Fruit fly (Drosophila melanogaster): ENCODE results near the gene galene.

The galene gene

DNA sequence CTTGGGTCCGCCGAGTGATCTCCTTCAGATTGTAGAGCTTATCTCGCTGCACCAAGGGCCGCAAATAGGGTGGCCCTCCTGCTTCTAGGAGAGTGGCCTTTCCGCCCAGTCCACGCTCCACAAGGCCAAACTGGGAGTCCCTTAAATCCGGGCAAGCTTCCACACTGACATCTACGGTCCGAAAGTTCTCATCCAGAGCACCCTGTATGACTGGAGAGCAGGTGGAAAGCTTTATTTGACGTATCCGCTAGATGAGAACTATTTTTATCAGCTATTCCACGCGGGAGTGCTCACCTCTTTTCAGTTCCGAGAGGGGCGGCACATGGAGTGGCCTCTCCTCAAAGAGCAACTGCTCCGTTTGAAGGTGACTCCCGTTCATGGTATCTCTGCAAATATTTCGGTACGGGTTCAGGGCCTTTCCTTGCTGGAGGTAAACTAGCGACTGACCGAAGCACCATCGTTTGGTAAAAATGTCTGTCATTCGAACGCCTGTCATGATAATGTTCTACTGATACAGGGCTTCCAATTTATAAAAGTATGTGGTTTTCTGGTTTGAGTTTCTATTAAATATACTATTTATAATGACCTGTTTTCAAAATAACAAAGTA is 32.8 kb upstream of the galene start, which contains the start of gene meep:
meep (minus strand) TSS at position 449 of the 608 bp plus-strand sequence.
- no peak for TF ChIP-seq CG34367 (tag; optimal IDR thresholded peaks at IDR 0.05)
- TF ChIP-seq D1 (tag; optimal IDR thresholded peaks at IDR 0.05): no peak
- no peak for TF ChIP-seq rn (GFP tag; IDR thresholded peaks at IDR 0.05)
- TF ChIP-seq Pif1A (GFP tag; optimal IDR thresholded peaks at IDR 0.05): no peak
- no peak for TF ChIP-seq CG9948 (tag; optimal IDR thresholded peaks at IDR 0.05)
- TF ChIP-seq CG8159 (tag; optimal IDR thresholded peaks at IDR 0.05): no peak
- no peak for TF ChIP-seq CG14655 (GFP tag; optimal IDR thresholded peaks at IDR 0.05)
- no peak for TF ChIP-seq Pif1B (GFP tag; optimal IDR thresholded peaks at IDR 0.05)
- TF ChIP-seq fd96Ca (GFP tag; IDR thresholded peaks at IDR 0.05): no peak
- TF ChIP-seq EcR (GFP tag; optimal IDR thresholded peaks at IDR 0.05): no peak
- TF ChIP-seq CG4496 (GFP tag; IDR thresholded peaks at IDR 0.05): no peak
- no peak for TF ChIP-seq Ets98B (GFP tag; IDR thresholded peaks at IDR 0.05)
- no peak for TF ChIP-seq Snoo (tag; optimal IDR thresholded peaks at IDR 0.05)
- TF ChIP-seq CG13204 (GFP tag; optimal IDR thresholded peaks at IDR 0.05): no peak
- no peak for TF ChIP-seq CG32121 (GFP tag; IDR thresholded peaks at IDR 0.05)
- TF ChIP-seq CG8301 (tag; optimal IDR thresholded peaks at IDR 0.05): no peak

DNA sequence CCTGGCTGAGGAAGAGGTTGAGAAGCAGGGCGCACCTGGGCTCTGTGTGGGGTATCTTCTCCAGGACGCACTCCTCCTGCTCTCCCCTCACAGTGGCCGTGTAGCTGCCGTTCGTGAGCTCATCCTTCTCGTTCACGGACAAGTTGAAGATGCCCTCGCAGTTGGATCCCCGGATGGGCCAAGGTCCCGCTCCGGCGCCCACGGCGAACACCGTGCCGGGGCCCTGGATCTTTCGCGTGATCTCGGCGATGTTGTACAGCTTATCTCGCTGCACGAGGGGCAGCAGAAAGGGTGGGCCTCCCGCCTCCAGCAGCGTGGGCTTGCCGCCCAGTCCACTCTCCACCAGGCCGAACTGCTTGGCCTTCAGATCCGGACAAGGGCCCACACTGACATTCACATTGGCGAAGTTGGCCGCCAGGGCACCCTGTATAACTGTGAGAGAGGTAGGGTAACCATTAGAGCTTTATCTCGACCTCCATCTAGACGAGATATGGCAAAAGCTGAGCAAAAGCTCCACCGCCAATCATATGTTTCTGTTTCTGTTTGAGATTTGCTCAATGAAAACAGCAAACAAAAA is 31.6 kb upstream of the galene start:
- TF ChIP-seq CG4496 (GFP tag; IDR thresholded peaks at IDR 0.05): peak; percentile 52; the same call in 2 of the 3 replicates
- no peak for TF ChIP-seq EcR (GFP tag; optimal IDR thresholded peaks at IDR 0.05)

DNA sequence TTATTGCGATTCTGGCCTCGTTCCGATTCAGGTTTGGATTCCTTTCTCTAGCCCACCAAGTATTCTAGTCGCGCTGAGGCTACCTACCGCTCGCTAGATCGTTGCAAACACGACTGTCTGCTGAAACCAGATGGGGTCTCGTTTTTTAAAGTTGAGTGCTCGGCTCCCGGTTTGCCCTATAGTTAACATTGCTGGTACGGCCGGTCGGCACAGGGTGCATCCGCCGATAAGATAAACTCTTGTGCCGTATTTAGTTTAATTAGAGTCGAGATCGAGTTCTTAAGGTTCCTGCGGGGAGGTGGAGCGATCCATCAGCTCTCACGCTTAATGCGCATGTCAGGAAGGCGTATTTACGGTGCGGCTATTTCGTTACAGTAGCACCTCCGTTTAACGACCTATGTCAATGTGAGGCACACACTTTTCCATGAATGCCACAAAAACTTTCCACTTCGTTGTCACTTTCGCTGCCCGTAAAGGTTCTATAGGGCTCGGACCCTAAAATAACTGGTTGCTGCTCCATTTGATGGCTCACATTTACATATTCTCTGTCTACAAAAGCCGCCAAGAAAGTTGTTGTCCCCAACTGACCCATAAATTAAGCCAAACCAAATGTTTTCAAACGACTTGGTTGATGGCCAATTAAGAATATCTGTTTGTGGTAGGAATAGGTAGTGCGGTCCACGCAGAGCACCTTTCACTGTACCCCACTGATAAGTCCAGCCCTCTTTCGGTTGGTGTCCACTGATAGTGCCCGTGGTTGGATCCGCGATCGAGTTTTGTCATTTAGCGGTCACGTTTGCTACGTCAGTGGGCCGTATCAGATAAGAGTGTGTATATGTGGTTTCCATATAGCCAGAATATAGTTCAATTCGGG is 30.6 kb upstream of the galene start, which contains the start of gene CG9119:
CG9119 (minus strand) TSS at position 122 of the 874 bp plus-strand sequence.
- TF ChIP-seq CG12605 (GFP tag; IDR thresholded peaks at IDR 0.05): no peak
- TF ChIP-seq Ets98B (GFP tag; IDR thresholded peaks at IDR 0.05): no peak
- peak; percentile 8 for TF ChIP-seq CG17806 (tag; optimal IDR thresholded peaks at IDR 0.05)
- no peak for TF ChIP-seq CG4496 (GFP tag; IDR thresholded peaks at IDR 0.05)
- peak; percentile 55 for TF ChIP-seq CG8159 (tag; optimal IDR thresholded peaks at IDR 0.05)
- TF ChIP-seq D1 (tag; optimal IDR thresholded peaks at IDR 0.05): no peak
- TF ChIP-seq CG14655 (GFP tag; optimal IDR thresholded peaks at IDR 0.05): peak; percentile 51
- peak; percentile 21 for TF ChIP-seq CG13204 (GFP tag; optimal IDR thresholded peaks at IDR 0.05)
- peak; percentile 6 for TF ChIP-seq Pif1A (GFP tag; optimal IDR thresholded peaks at IDR 0.05)
- no peak for TF ChIP-seq CG32121 (GFP tag; IDR thresholded peaks at IDR 0.05)
- TF ChIP-seq CG15710 (tag; optimal IDR thresholded peaks at IDR 0.05): peak; percentile 54
- peak; percentile 82 for TF ChIP-seq EcR (GFP tag; optimal IDR thresholded peaks at IDR 0.05)
- no peak for TF ChIP-seq Snoo (tag; optimal IDR thresholded peaks at IDR 0.05)
- peak; percentile 38; the same call in 1 of the 3 replicates for TF ChIP-seq fd96Ca (GFP tag; IDR thresholded peaks at IDR 0.05)
- peak; percentile 30 for TF ChIP-seq CG8301 (tag; optimal IDR thresholded peaks at IDR 0.05)
- peak; percentile 30 for TF ChIP-seq CG9948 (tag; optimal IDR thresholded peaks at IDR 0.05)

DNA sequence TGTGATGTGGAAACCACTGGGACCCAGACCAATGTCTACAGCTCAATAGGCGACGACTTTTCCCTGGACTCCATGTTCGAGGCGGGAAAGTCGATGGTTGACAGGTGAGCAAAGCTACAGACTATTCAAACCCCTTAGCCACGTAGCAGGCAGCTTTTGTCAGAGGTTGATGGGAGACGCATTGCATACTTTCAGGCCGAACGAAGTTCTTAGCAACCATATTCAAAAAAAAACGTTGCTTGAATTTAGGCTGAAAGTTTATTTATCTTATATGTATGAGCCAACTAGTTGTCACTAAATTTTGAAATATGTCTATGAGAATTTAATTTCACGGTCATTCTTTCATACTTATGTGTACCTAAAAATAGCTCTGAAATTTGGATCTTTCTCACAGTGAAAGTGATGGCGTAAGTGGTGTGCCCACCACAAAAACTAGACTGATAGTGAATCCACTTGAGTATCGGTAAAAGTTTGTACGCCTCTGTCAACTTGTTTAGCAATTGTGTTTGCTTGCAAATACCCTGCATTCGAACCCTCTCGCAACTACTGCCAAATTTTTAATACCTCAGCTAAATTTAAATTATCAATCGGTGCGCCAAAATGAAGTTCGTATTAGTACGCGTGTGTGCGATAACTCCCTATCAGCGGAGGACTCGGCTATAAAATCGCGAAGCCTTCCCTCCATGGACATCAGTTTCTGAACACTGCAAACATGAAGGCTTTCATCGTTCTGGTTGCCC is 28.7 kb upstream of the galene start, which contains the start of gene LysB:
LysB (plus strand) TSS at position 690 of the 740 bp plus-strand sequence.
- TF ChIP-seq CG8159 (tag; optimal IDR thresholded peaks at IDR 0.05): no peak
- TF ChIP-seq CG14655 (GFP tag; optimal IDR thresholded peaks at IDR 0.05): no peak
- TF ChIP-seq CG17806 (tag; optimal IDR thresholded peaks at IDR 0.05): no peak
- no peak for TF ChIP-seq Pif1A (GFP tag; optimal IDR thresholded peaks at IDR 0.05)
- no peak for TF ChIP-seq CG10348 (GFP tag; IDR thresholded peaks at IDR 0.05)
- no peak for TF ChIP-seq Snoo (tag; optimal IDR thresholded peaks at IDR 0.05)
- TF ChIP-seq fd96Ca (GFP tag; IDR thresholded peaks at IDR 0.05): no peak
- TF ChIP-seq Pif1B (GFP tag; optimal IDR thresholded peaks at IDR 0.05): no peak
- no peak for TF ChIP-seq CG8301 (tag; optimal IDR thresholded peaks at IDR 0.05)
- no peak for TF ChIP-seq EcR (GFP tag; optimal IDR thresholded peaks at IDR 0.05)
- no peak for TF ChIP-seq CG12605 (GFP tag; IDR thresholded peaks at IDR 0.05)
- no peak for TF ChIP-seq Ets98B (GFP tag; IDR thresholded peaks at IDR 0.05)
- no peak for TF ChIP-seq D1 (tag; optimal IDR thresholded peaks at IDR 0.05)
- TF ChIP-seq CG13204 (GFP tag; optimal IDR thresholded peaks at IDR 0.05): no peak
- TF ChIP-seq rn (GFP tag; IDR thresholded peaks at IDR 0.05): no peak
- TF ChIP-seq CG32121 (GFP tag; IDR thresholded peaks at IDR 0.05): no peak
- TF ChIP-seq CG34367 (tag; optimal IDR thresholded peaks at IDR 0.05): no peak
- TF ChIP-seq CG9948 (tag; optimal IDR thresholded peaks at IDR 0.05): no peak
- no peak for TF ChIP-seq CG15710 (tag; optimal IDR thresholded peaks at IDR 0.05)

DNA sequence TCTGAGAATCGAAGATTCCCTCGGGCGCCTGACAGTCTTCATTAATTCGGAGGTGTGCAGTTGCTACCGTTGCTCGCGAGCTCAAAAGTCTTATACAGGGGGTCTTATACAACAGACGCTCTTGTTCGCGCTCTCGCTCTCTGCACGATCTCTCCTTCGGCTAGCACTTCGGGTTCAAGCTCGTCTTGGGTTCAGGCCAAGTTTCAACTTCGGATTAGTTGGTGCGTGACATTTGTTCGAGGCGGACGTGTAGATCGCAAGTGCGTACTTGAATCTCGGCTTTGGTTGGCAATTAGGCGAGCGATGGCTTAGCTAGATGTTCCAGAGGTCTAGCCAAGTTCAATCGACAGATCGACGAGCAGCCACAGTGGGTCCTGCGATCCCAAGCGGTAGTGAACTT is 27.3 kb upstream of the galene start:
- TF ChIP-seq EcR (GFP tag; optimal IDR thresholded peaks at IDR 0.05) (peak; percentile 51), CG12605 (GFP tag; IDR thresholded peaks at IDR 0.05) (peak; percentile 20; the same call in 1 of the 2 replicates), Ets98B (GFP tag; IDR thresholded peaks at IDR 0.05) (peak; percentile 49; the same call in 1 of the 2 replicates), CG13204 (GFP tag; optimal IDR thresholded peaks at IDR 0.05) (no peak)

All from whole organism, pupa.